Worm (Caenorhabditis elegans) whole organism, L4 larva: Measurements from ENCODE around the gene ZK1236.1.

Source experiments
- fos-1 ChIP-seq: fragments of 150-350 bp; optimal IDR thresholded peaks from 2 replicates; lab custom pipeline; 2014; ENCODE audit warnings: missing biosample characterization, missing genetic modification characterization
- lin-15B ChIP-seq: fragments of 150-350 bp; sonication (generic microtip); optimal IDR thresholded peaks from 3 replicates; lab custom pipeline; 2014; ENCODE audit warnings: missing biosample characterization, missing genetic modification characterization

DNA sequence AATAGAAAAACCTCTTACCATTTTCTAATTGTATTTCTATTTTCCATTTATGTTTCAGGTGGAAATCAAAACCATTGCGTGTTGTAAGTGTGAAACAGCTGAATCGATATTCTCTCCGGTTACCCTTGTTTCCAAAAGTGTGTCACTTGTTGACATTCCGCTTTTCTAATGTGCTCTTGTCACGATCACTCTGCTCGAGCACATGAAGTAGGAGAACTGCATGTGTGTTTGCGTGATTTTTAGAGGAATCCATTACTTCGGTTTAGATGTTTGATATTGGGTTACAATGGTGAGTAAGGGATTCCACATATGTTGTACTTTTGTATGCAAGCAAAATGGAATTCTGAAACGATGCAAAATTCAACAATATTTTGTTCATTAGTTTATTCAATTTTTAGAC is 21.4 kb downstream of the ZK1236.1 start:
- no peak for TF ChIP-seq lin-15B
- TF ChIP-seq fos-1, result no peak
